Fruit fly (Drosophila melanogaster): Measurements from ENCODE around the gene CG31715.

Gene CG31715

DNA sequence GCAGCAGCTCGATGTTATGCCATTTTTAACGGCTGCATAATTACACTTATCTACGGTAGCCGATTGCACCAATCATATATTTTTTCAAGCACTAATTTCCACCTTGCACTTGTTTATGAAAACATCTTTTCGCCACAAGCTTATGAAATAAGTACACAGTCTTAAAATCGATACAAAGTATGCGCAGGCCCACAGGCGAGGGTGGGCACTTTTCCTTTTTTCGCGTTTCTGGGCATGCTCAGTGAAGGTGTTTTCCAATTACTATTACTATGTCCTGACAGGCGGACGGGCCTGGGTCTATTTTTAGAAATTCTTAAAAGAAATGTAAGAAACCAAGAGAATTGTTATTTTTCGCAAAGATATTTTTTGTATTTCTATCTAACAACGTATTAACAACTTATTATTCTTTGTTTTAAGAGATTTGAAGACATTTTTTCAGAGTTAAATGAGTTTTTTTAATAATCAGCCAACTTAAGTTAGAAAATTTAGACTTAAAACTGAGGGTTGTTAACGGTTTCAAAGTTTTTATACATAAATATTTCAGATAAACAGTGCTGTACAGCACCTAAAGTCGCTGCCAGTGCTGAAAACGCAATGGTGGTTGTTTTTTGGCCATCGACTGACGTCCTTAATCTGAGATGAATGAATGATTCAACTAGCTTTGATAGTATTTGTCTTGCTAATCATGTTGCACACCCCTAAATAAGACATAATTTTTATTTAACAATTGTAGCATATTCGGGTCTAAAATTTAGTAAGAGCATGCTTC lies 30.6 kb upstream of the CG31715 start, which contains the start of gene Cdk5alpha:
TSS of gene Cdk5alpha (minus strand) at position 343 of the 769 bp plus-strand sequence.
- no peak for TF ChIP-seq CG8478 (optimal IDR thresholded peaks at IDR 0.05)
- TF ChIP-seq psq (optimal IDR thresholded peaks at IDR 0.05), result no peak
- no peak for TF ChIP-seq usp (GFP tag; optimal IDR thresholded peaks at IDR 0.05)

dm6 chr2L:10311822-10312221 lies 29.6 kb upstream of the CG31715 start:
- TF ChIP-seq psq (optimal IDR thresholded peaks at IDR 0.05), result no peak
- TF ChIP-seq pan (optimal IDR thresholded peaks at IDR 0.05), result no peak
- no peak for TF ChIP-seq Dll (optimal IDR thresholded peaks at IDR 0.05)
- TF ChIP-seq usp (GFP tag; optimal IDR thresholded peaks at IDR 0.05), result no peak
- no peak for TF ChIP-seq CG8478 (optimal IDR thresholded peaks at IDR 0.05)
- no peak for TF ChIP-seq EcR (GFP tag; optimal IDR thresholded peaks at IDR 0.05)

DNA sequence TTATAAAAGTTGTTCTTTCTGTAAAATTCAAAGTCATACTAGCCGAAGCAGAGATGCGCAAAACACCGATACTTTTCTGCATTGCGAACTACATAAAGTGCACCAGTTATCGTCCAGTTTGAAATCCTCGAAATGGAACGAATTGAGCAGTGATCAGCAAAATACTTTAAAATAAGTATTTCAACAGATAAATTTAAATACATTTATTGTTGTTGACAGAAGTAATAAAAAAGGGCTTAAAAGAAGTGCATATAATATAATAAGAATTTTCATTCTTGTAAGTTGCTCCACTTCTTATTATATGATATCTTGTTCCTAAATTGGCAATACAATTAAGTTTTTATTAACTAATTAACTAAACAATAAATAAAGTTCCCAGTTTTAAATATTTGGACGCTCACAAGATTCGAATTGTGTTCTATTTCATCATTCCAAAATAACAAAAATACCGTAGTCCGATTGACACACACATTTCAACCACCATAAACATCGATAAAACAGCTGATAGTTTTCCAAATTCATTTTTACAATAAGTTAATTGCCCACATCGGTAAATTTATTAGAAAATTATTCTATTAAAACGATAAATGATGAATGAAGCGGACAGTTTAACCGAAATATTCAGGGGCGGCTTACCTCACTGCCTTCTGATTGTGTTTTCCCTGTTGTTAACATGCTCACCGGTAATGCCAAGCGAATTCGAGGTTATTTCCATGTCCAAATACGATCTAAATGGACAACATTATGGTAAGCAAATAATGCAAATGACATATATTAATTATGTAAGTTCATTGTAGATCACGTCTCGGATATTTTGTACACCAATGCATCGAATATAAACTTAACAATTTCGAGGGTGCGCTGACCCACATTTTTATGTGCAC lies 26.8 kb upstream of the CG31715 start, which contains the start of the genes Usp14 and CG4972:
TSS of gene Usp14 (minus strand) at position 70 of the 884 bp plus-strand sequence.
TSS of gene CG4972 (plus strand) at position 466 of the 884 bp plus-strand sequence.
- TF ChIP-seq pan (optimal IDR thresholded peaks at IDR 0.05) (no peak), EcR (GFP tag; optimal IDR thresholded peaks at IDR 0.05) (no peak), Dll (optimal IDR thresholded peaks at IDR 0.05) (no peak), CG8478 (optimal IDR thresholded peaks at IDR 0.05) (no peak), usp (GFP tag; optimal IDR thresholded peaks at IDR 0.05) (no peak), psq (optimal IDR thresholded peaks at IDR 0.05) (no peak)

DNA sequence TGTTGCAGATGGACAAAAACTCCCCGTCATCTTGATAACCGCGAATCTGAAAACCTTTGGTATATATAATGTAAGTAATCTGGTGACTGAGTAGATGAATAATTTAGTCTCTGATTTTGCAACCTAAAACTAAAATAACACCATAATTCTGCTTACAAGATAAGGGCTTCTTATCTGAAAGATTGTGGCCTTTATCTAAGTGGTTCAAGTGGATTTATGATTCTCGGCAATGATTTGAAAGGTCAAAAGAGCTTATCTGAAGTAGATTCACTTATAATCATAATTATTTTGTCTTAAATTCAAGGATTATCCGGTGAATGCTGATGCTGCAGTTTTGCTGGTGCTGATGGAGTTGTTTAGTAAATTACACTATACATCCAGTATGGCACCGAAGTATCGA lies 25.5 kb upstream of the CG31715 start:
- no peak for TF ChIP-seq Dll (optimal IDR thresholded peaks at IDR 0.05)
- TF ChIP-seq CG8478 (optimal IDR thresholded peaks at IDR 0.05), result no peak
- TF ChIP-seq usp (GFP tag; optimal IDR thresholded peaks at IDR 0.05), result no peak
- TF ChIP-seq pan (optimal IDR thresholded peaks at IDR 0.05), result no peak
- no peak for TF ChIP-seq EcR (GFP tag; optimal IDR thresholded peaks at IDR 0.05)
- TF ChIP-seq psq (optimal IDR thresholded peaks at IDR 0.05), result no peak

DNA sequence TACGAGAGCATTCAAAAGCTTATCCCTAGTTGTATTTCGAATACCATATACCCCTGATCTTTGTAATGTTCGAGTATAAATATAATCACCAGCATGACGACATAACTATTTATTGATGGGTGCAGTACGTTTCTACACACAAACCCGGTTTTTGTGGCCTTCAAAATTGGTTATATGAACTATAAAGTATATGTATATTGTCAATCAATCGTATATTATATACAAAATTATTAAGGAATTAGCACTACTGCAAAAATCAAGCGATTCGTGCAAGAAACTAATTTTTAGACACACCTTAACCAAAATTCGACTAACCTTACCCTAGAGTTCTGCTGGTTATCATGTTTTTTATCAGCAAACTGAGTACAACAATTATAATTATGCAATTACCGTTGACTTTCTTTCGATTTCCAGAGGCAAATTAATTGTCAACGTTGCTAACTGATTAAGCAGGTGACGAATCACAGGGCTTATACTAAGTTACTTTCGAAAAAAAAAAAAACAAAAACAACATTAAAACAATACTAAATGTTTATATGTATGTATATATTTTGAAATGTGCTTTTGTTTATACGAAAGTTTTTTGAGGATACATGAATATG lies 21.1 kb upstream of the CG31715 start:
- no peak for TF ChIP-seq psq (optimal IDR thresholded peaks at IDR 0.05)
- TF ChIP-seq pan (optimal IDR thresholded peaks at IDR 0.05), result no peak
- TF ChIP-seq usp (GFP tag; optimal IDR thresholded peaks at IDR 0.05), result no peak
- no peak for TF ChIP-seq CG8478 (optimal IDR thresholded peaks at IDR 0.05)
- no peak for TF ChIP-seq Dll (optimal IDR thresholded peaks at IDR 0.05)
- no peak for TF ChIP-seq EcR (GFP tag; optimal IDR thresholded peaks at IDR 0.05)

DNA sequence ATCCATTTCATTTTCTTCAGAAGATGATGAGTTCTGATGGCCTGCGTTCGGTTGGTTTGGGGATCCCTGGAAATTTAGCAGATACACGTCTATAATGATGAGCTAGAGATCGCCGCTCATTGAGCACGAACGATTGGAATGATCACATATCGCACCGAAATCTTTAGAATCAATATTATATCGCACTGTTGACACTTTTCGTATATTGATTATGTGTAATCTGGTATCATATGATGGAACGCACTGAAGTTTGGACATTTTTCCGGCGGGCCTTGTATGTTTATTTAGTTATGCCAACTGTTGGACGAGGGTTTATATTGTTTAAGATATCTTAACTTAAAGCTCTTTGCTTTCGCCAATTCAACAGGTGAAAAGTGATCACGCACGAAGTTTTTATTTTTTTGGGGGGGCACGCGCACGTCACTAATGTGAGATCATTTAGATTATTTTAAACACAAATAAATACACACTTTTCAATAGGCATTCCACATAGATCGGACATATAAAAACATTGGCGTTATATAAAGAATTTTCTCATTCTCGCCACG lies 20.3 kb upstream of the CG31715 start:
- TF ChIP-seq EcR (GFP tag; optimal IDR thresholded peaks at IDR 0.05) (no peak), pan (optimal IDR thresholded peaks at IDR 0.05) (no peak), Dll (optimal IDR thresholded peaks at IDR 0.05) (no peak), psq (optimal IDR thresholded peaks at IDR 0.05) (no peak), CG8478 (optimal IDR thresholded peaks at IDR 0.05) (no peak), usp (GFP tag; optimal IDR thresholded peaks at IDR 0.05) (no peak)

- TF ChIP-seq EcR (GFP tag; optimal IDR thresholded peaks at IDR 0.05), result peak in 1 of 2 experiments; percentile 41
- TF ChIP-seq CG8478 (optimal IDR thresholded peaks at IDR 0.05), result no peak
These were observed 19.8 kb upstream of the CG31715 start for dm6 chr2L:10321612-10322011.

dm6 chr2L:10322176-10322575 lies 19.2 kb upstream of the CG31715 start, which contains the start of gene CG4995:
CG4995 (plus strand) TSS chr2L:10322476.
- no peak for TF ChIP-seq Dll (optimal IDR thresholded peaks at IDR 0.05)
- no peak for TF ChIP-seq usp (GFP tag; optimal IDR thresholded peaks at IDR 0.05)
- no peak for TF ChIP-seq CG8478 (optimal IDR thresholded peaks at IDR 0.05)
- no peak for TF ChIP-seq psq (optimal IDR thresholded peaks at IDR 0.05)
- no peak for TF ChIP-seq pan (optimal IDR thresholded peaks at IDR 0.05)

DNA sequence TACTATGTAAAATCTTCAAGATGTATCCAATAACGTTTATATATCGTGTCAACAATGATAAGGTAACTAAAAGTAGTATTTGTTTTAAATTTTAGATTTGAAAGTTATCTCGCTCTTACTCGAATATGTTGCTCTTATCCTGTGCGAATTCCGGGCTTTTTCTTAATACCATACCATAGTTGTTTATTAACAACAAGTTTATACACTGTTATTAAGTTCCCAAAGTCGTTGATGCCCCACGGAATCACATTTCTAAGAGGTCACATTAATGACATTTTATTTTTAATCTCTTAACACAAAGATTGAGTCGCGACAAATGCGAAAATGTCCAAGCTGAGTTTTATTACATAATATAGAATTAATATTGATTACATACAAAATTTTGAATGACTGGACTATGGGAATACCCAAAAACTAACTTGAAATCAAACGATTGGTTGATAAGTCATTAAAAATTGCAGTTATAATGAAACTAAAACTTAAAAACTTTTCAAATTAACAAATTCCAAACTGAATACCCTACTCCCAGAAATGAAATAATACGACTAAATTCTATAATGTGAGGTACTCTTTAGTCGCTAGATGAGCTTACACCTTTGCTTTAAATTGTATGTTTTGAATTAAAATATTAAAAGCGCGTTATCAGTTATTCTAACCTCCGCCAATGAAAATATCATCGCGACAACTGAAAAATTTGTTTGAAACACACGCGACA lies 18.5 kb upstream of the CG31715 start, which contains the start of gene CG5381:
TSS of gene CG5381 (minus strand) at position 330 of the 715 bp plus-strand sequence.
- no peak for TF ChIP-seq Dll (optimal IDR thresholded peaks at IDR 0.05)
- TF ChIP-seq CG8478 (optimal IDR thresholded peaks at IDR 0.05), result no peak
- TF ChIP-seq usp (GFP tag; optimal IDR thresholded peaks at IDR 0.05), result no peak
- TF ChIP-seq pan (optimal IDR thresholded peaks at IDR 0.05), result no peak
- TF ChIP-seq EcR (GFP tag; optimal IDR thresholded peaks at IDR 0.05), result no peak
- TF ChIP-seq psq (optimal IDR thresholded peaks at IDR 0.05), result no peak

DNA sequence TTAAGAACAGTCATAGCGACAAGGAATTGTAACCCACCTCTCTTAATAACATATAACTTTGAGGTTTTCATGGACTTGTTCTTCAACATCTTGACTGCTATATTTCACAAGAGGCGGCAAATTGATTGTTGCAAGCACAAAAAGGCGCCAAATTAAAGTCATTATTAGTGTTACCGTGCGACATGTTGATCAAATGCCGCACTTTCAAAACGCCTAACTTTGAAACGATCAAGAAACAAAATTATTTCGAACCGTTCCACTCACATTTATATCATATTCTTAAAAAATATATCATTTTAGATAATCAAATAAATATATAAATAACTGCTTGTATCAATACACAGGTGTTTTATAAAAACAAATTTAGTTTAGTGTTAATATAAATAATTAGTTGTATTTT lies 13.6 kb upstream of the CG31715 start, which contains the start of gene RnrL:
TSS of gene RnrL (minus strand) at position 154 of the 400 bp plus-strand sequence.
- no peak for TF ChIP-seq psq (optimal IDR thresholded peaks at IDR 0.05)

Data from whole organism.